Worm (Caenorhabditis elegans) whole organism, L4 larva: Measurements from ENCODE around the gene snpc-1.1.

Experiments used
- jun-1 ChIP-seq: fragments of 150-350 bp; optimal IDR thresholded peaks from 2 replicates; lab custom pipeline; 2014; ENCODE audit warnings: missing biosample characterization, missing genetic modification reagents, missing genetic modification characterization
- nhr-28 ChIP-seq: fragments of 150-350 bp; optimal IDR thresholded peaks from 2 replicates; lab custom pipeline; 2014; ENCODE audit warnings: missing biosample characterization, missing genetic modification characterization
- zag-1 ChIP-seq: fragments of 150-350 bp; optimal IDR thresholded peaks from 2 replicates; lab custom pipeline; 2014; ENCODE audit warnings: missing biosample characterization, missing genetic modification characterization
- ztf-11 ChIP-seq: fragments of 150-350 bp; optimal IDR thresholded peaks from 2 replicates; lab custom pipeline; 2014; ENCODE audit warnings: missing biosample characterization, missing genetic modification characterization

DNA sequence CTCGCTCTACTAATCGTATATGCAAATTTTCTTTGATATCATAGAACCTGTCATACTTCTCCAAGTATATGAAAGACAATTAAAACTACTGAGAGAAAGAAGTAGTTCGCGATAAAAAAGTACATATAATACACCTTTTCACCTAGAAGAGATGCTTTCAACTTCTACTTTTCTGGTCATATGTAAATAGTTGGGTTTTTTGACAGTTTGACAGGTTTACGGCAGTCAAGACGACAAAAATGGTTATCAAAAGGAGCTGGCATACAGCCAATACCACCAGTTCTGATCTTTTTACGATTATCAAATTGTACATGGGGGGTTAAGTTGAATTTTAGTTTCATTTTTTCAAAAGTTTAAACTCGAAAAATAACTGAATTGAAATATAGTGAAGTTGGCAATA is 33.8 kb upstream of the snpc-1.1 start:
- TF ChIP-seq jun-1 (tag; lab: Kevin White, UChicago), result no peak
- TF ChIP-seq nhr-28 (tag; lab: Kevin White, UChicago), result peak; percentile 73
- TF ChIP-seq zag-1 (tag; lab: Kevin White, UChicago), result no peak
- TF ChIP-seq ztf-11 (tag; lab: Kevin White, UChicago), result no peak
